Fruit fly (Drosophila melanogaster): ENCODE results near the gene CG14074.

The CG14074 gene

DNA sequence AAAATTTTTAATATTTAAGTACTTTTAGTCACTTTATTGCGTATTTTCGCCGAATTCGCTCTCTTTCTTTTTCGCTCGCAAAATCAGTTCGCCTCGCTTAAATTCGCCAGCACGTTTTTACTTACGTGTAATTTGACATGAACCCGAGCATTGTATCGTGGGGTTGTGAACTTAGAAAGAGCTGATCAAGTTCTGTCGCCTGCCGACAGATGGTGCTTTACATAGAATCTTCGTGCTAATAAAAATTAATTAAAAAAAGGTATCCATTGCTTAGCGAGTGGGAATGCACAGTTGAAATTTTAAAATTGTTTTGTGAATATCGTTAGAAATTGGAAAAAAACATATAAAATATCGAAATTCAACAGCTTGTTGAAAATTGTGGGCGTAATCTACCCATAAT, 17.6 kb upstream of the CG14074 start (continued):
- TF ChIP-seq CG30403 (GFP tag; optimal IDR thresholded peaks at IDR 0.05), result peak; percentile 64
- no peak for TF ChIP-seq shn (GFP tag; optimal IDR thresholded peaks at IDR 0.05)
- TF ChIP-seq Meics (GFP tag; optimal IDR thresholded peaks at IDR 0.05), result peak; percentile 77
- no peak for TF ChIP-seq abd-A (tag; optimal IDR thresholded peaks at IDR 0.05)
- no peak for TF ChIP-seq CG30431 (GFP tag; optimal IDR thresholded peaks at IDR 0.05)
- no peak for TF ChIP-seq lmd (GFP tag; IDR thresholded peaks at IDR 0.05)
- peak; percentile 59 for TF ChIP-seq NC2α (GFP tag; optimal IDR thresholded peaks at IDR 0.05)
- TF ChIP-seq ac (GFP tag; optimal IDR thresholded peaks at IDR 0.05), result peak; percentile 22
- no peak for TF ChIP-seq ro (GFP tag; IDR thresholded peaks at IDR 0.05)
- TF ChIP-seq CG10431 (GFP tag; optimal IDR thresholded peaks at IDR 0.05), result peak; percentile 5
- TF ChIP-seq H15 (GFP tag; IDR thresholded peaks at IDR 0.05), result no peak; the same call in 2 of the 3 replicates
- TF ChIP-seq tin (GFP tag; optimal IDR thresholded peaks at IDR 0.05), result peak; percentile 58
- peak; percentile 65 for TF ChIP-seq BtbVII (GFP tag; optimal IDR thresholded peaks at IDR 0.05)
- TF ChIP-seq CG3281 (GFP tag; optimal IDR thresholded peaks at IDR 0.05), result peak; percentile 54
- no peak for TF ChIP-seq mirr (GFP tag; optimal IDR thresholded peaks at IDR 0.05)
- TF ChIP-seq Xrp1 (GFP tag; IDR thresholded peaks at IDR 0.05), result peak; percentile 85
- TF ChIP-seq nerfin-2 (GFP tag; IDR thresholded peaks at IDR 0.05; ENCODE audit: partially characterized antibody), result no peak
- peak; percentile 75 for TF ChIP-seq HHEX (GFP tag; optimal IDR thresholded peaks at IDR 0.05)
- TF ChIP-seq CG17359 (tag; optimal IDR thresholded peaks at IDR 0.05), result peak; percentile 74
- no peak for TF ChIP-seq CG14860 (GFP tag; IDR thresholded peaks at IDR 0.05; ENCODE audit: partially characterized antibody)
- peak; percentile 57 for TF ChIP-seq da (GFP tag; optimal IDR thresholded peaks at IDR 0.05)
- TF ChIP-seq CG13775 (GFP tag; optimal IDR thresholded peaks at IDR 0.05), result peak; percentile 72
- TF ChIP-seq Dip3 (GFP tag; optimal IDR thresholded peaks at IDR 0.05), result peak; percentile 76
- TF ChIP-seq CG7987 (GFP tag; optimal IDR thresholded peaks at IDR 0.05), result no peak
- no peak for TF ChIP-seq CG18599 (GFP tag; optimal IDR thresholded peaks at IDR 0.05)
- TF ChIP-seq CG5953 (GFP tag; IDR thresholded peaks at IDR 0.05), result no peak
- TF ChIP-seq CG10274 (GFP tag; optimal IDR thresholded peaks at IDR 0.05), result peak; percentile 29
- TF ChIP-seq tx (GFP tag; optimal IDR thresholded peaks at IDR 0.05), result peak; percentile 50
- TF ChIP-seq Nf-YC (tag; optimal IDR thresholded peaks at IDR 0.05), result peak; percentile 52
- TF ChIP-seq HLHmδ (GFP tag; optimal IDR thresholded peaks at IDR 0.05), result no peak
- peak; percentile 14 for TF ChIP-seq fd96Cb (tag; optimal IDR thresholded peaks at IDR 0.05)
- TF ChIP-seq CG17328 (GFP tag; IDR thresholded peaks at IDR 0.05), result peak; percentile 62; the same call in 1 of the 2 replicates
- peak; percentile 63 for TF ChIP-seq mam (GFP tag; optimal IDR thresholded peaks at IDR 0.05)
- no peak for TF ChIP-seq Tbp (GFP tag; optimal IDR thresholded peaks at IDR 0.05)
- peak; percentile 30 for TF ChIP-seq org-1 (GFP tag; optimal IDR thresholded peaks at IDR 0.05)
- peak; percentile 48 for TF ChIP-seq CG1647 (GFP tag; optimal IDR thresholded peaks at IDR 0.05)
- no peak for TF ChIP-seq sna (GFP tag; IDR thresholded peaks at IDR 0.05; ENCODE audit: partially characterized antibody)
- TF ChIP-seq CG3726 (GFP tag; IDR thresholded peaks at IDR 0.05), result no peak
- TF ChIP-seq CG14014 (GFP tag; IDR thresholded peaks at IDR 0.05), result no peak; the same call in 1 of the 2 replicates
- no peak for TF ChIP-seq kay (GFP tag; optimal IDR thresholded peaks at IDR 0.05)
- TF ChIP-seq CG3847 (GFP tag; IDR thresholded peaks at IDR 0.05), result no peak
- TF ChIP-seq en (GFP tag; optimal IDR thresholded peaks at IDR 0.05), result peak; percentile 60
- no peak for TF ChIP-seq CG9932 (GFP tag; IDR thresholded peaks at IDR 0.05)
- TF ChIP-seq Fer3 (tag; optimal IDR thresholded peaks at IDR 0.05), result no peak
- TF ChIP-seq Bdp1 (GFP tag; optimal IDR thresholded peaks at IDR 0.05), result no peak
- TF ChIP-seq CG2129 (GFP tag; IDR thresholded peaks at IDR 0.05; ENCODE audit: partially characterized antibody), result no peak
- peak; percentile 81 for TF ChIP-seq Bgb (GFP tag; IDR thresholded peaks at IDR 0.05; ENCODE audit: partially characterized antibody)
- TF ChIP-seq dmrt99B (tag; optimal IDR thresholded peaks at IDR 0.05), result peak; percentile 62
- TF ChIP-seq CG4820 (GFP tag; optimal IDR thresholded peaks at IDR 0.05), result peak; percentile 40
- no peak for TF ChIP-seq Ptx1 (GFP tag; IDR thresholded peaks at IDR 0.05)
- TF ChIP-seq slp2 (GFP tag; optimal IDR thresholded peaks at IDR 0.05), result peak; percentile 63
